Worm (Caenorhabditis elegans) whole organism, young adult: Measurements from ENCODE around the gene F49E12.7.

Experiments used
- B0019.2 ChIP-seq: fragments of 200-800 bp; sonication (Bioruptor generic); conservative IDR thresholded peaks from 2 replicates; pipeline ENCODE4 v1.3.6; 2022; ENCODE audit warnings: missing genetic modification reagents, missing genetic modification characterization, missing compliant biosample characterization
- B0336.3 ChIP-seq: fragments of 200-800 bp; sonication (Bioruptor generic); IDR thresholded peaks from 2 replicates; pipeline ENCODE4 v1.3.6; 2022; ENCODE audit warnings: missing genetic modification characterization, missing compliant biosample characterization
- C17E4.6 ChIP-seq: fragments of 200-800 bp; sonication (Bioruptor generic); IDR thresholded peaks from 2 replicates; pipeline ENCODE4 v1.3.6; 2022; ENCODE audit warnings: missing genetic modification reagents, missing genetic modification characterization, missing compliant biosample characterization
- F10E7.11 ChIP-seq: sonication (generic microtip); optimal IDR thresholded peaks from 2 replicates; lab custom pipeline; 2017; ENCODE audit warnings: mild to moderate bottlenecking, missing genetic modification characterization, moderate library complexity, missing compliant biosample characterization
- F22D6.2 ChIP-seq: sonication (generic microtip); optimal IDR thresholded peaks from 2 replicates; lab custom pipeline; 2016; ENCODE audit warnings: mild to moderate bottlenecking, missing genetic modification characterization, missing compliant biosample characterization
- F23B12.7 ChIP-seq: sonication (generic microtip); optimal IDR thresholded peaks from 2 replicates; lab custom pipeline; 2017; ENCODE audit warnings: missing genetic modification characterization, mild to moderate bottlenecking, missing compliant biosample characterization, antibody characterized with exemption, moderate library complexity; ENCODE audit not compliant: insufficient read depth
- F39B2.1 ChIP-seq: fragments of 200-800 bp; sonication (Bioruptor generic); IDR thresholded peaks from 2 replicates; pipeline ENCODE4 v1.3.6; 2022; ENCODE audit warnings: missing genetic modification reagents, missing genetic modification characterization, missing compliant biosample characterization
- F49E8.2 ChIP-seq: sonication (generic microtip); optimal IDR thresholded peaks from 3 replicates; lab custom pipeline; 2017; ENCODE audit warnings: missing genetic modification characterization, mild to moderate bottlenecking, missing compliant biosample characterization, antibody characterized with exemption, moderate library complexity; ENCODE audit not compliant: insufficient read depth
- F52B5.7 ChIP-seq: sonication (generic microtip); optimal IDR thresholded peaks from 2 replicates; lab custom pipeline; 2016; ENCODE audit warnings: mild to moderate bottlenecking, missing genetic modification characterization, missing compliant biosample characterization
- K12H6.12 ChIP-seq: fragments of 200-800 bp; sonication (Bioruptor generic); optimal IDR thresholded peaks from 2 replicates; lab custom pipeline; 2018; ENCODE audit warnings: mild to moderate bottlenecking, missing genetic modification characterization, missing compliant biosample characterization
- T26A5.8 ChIP-seq: sonication (generic microtip); optimal IDR thresholded peaks from 2 replicates; lab custom pipeline; 2016; ENCODE audit warnings: missing genetic modification characterization, missing compliant biosample characterization
- Y79H2A.3 ChIP-seq: fragments of 200-800 bp; sonication (Bioruptor generic); conservative IDR thresholded peaks from 2 replicates; pipeline ENCODE4 v1.3.6; 2022; ENCODE audit warnings: missing genetic modification reagents, missing genetic modification characterization, missing compliant biosample characterization
- atf-7 ChIP-seq: sonication (generic microtip); optimal IDR thresholded peaks from 2 replicates; lab custom pipeline; 2017; ENCODE audit warnings: mild to moderate bottlenecking, missing genetic modification characterization, missing compliant biosample characterization
- bed-1 ChIP-seq: fragments of 200-800 bp; sonication (Bioruptor generic); IDR thresholded peaks from 2 replicates; pipeline ENCODE4 v1.3.6; 2022; ENCODE audit warnings: missing genetic modification reagents, missing genetic modification characterization, missing compliant biosample characterization
- cebp-2 ChIP-seq: fragments of 200-800 bp; sonication (Bioruptor generic); IDR thresholded peaks from 2 replicates; pipeline ENCODE4 v1.3.6; 2022; ENCODE audit warnings: missing genetic modification characterization, missing compliant biosample characterization
- dox-1 ChIP-seq: fragments of 200-800 bp; sonication (Bioruptor generic); IDR thresholded peaks from 2 replicates; pipeline ENCODE4 v1.3.6; 2022; ENCODE audit warnings: missing genetic modification reagents, missing genetic modification characterization, missing compliant biosample characterization
- efl-1 ChIP-seq: fragments of 150-350 bp; optimal IDR thresholded peaks from 2 replicates; lab custom pipeline; 2014; ENCODE audit warnings: missing biosample characterization, missing genetic modification reagents, missing genetic modification characterization
- ekl-4 ChIP-seq: fragments of 200-800 bp; sonication (Bioruptor generic); IDR thresholded peaks from 2 replicates; pipeline ENCODE4 v1.3.6; 2022; ENCODE audit warnings: missing genetic modification reagents, missing genetic modification characterization, missing compliant biosample characterization
- gei-17 ChIP-seq: fragments of 200-800 bp; sonication (Bioruptor generic); optimal IDR thresholded peaks from 2 replicates; lab custom pipeline; 2018; ENCODE audit warnings: mild to moderate bottlenecking, missing genetic modification characterization, missing compliant biosample characterization
- hlh-26 ChIP-seq: fragments of 200-800 bp; sonication (Bioruptor generic); conservative IDR thresholded peaks from 2 replicates; pipeline ENCODE4 v1.3.6; 2022; ENCODE audit warnings: missing genetic modification reagents, missing genetic modification characterization, missing compliant biosample characterization
- hmg-20 ChIP-seq: fragments of 200-800 bp; sonication (Bioruptor generic); IDR thresholded peaks from 2 replicates; pipeline ENCODE4 v1.3.6; 2022; ENCODE audit warnings: missing genetic modification reagents, missing genetic modification characterization, missing compliant biosample characterization
- lag-1 ChIP-seq: fragments of 200-800 bp; sonication (Bioruptor generic); IDR thresholded peaks from 2 replicates; pipeline ENCODE4 v1.3.6; 2022; ENCODE audit warnings: missing genetic modification reagents, missing genetic modification characterization, missing compliant biosample characterization
- let-607 ChIP-seq, 2 experiments: fragments of 200-800 bp in 1 of 2; sonication (Bioruptor generic) in 1 of 2; sonication (generic microtip) in 1 of 2; optimal IDR thresholded peaks; 2 replicates each; lab custom pipeline; 2016 to 2018; ENCODE audit warnings: mild to moderate bottlenecking in 2 of 2, missing compliant biosample characterization in 2 of 2, missing genetic modification characterization in 2 of 2, moderate library complexity in 2 of 2, missing genotype in 1 of 2
- lin-26 ChIP-seq: fragments of 200-800 bp; sonication (Bioruptor generic); IDR thresholded peaks from 2 replicates; pipeline ENCODE4 v1.3.6; 2022; ENCODE audit warnings: missing genetic modification reagents, missing genetic modification characterization, missing compliant biosample characterization
- lin-35 ChIP-seq, 3 experiments: fragments of 150-350 bp in 2 of 3; sonication (generic microtip) in 1 of 3; optimal IDR thresholded peaks; 2 replicates each; lab custom pipeline; 2014 to 2018; ENCODE audit warnings: missing biosample characterization in 3 of 3, missing genetic modification characterization in 3 of 3, missing genetic modification reagents in 3 of 3
- lin-40 ChIP-seq: sonication (generic microtip); optimal IDR thresholded peaks from 2 replicates; lab custom pipeline; 2016; ENCODE audit warnings: missing genetic modification characterization, mild to moderate bottlenecking, missing compliant biosample characterization, missing genotype, missing genetic modification reagents
- madf-10 ChIP-seq: sonication (generic microtip); optimal IDR thresholded peaks from 2 replicates; lab custom pipeline; 2016; ENCODE audit warnings: mild to moderate bottlenecking, missing genetic modification characterization, missing compliant biosample characterization
- madf-8 ChIP-seq: fragments of 200-800 bp; sonication (Bioruptor generic); conservative IDR thresholded peaks from 2 replicates; pipeline ENCODE4 v1.3.6; 2022; ENCODE audit warnings: missing genetic modification reagents, missing genetic modification characterization, missing compliant biosample characterization
- nhr-80 ChIP-seq: sonication (generic microtip); optimal IDR thresholded peaks from 2 replicates; lab custom pipeline; 2016; ENCODE audit warnings: missing genetic modification characterization, missing compliant biosample characterization
- pha-4 ChIP-seq: fragments of 150-350 bp; sonication (generic microtip); optimal IDR thresholded peaks from 2 replicates; lab custom pipeline; 2014; ENCODE audit warnings: missing biosample characterization, missing genetic modification reagents, missing genetic modification characterization
- rec-8 ChIP-seq, 2 experiments: sonication (generic microtip); optimal IDR thresholded peaks; 2 replicates each; lab custom pipeline; 2016; ENCODE audit warnings: mild to moderate bottlenecking in 2 of 2, missing genetic modification characterization in 2 of 2, missing genetic modification reagents in 2 of 2, missing genotype in 2 of 2, missing biosample characterization in 1 of 2, missing compliant biosample characterization in 1 of 2, moderate library complexity in 1 of 2
- repo-1 ChIP-seq: sonication (generic microtip); optimal IDR thresholded peaks from 2 replicates; lab custom pipeline; 2017; ENCODE audit warnings: mild to moderate bottlenecking, missing genetic modification characterization, missing compliant biosample characterization
- sea-2 ChIP-seq: fragments of 200-800 bp; sonication (Bioruptor generic); IDR thresholded peaks from 2 replicates; pipeline ENCODE4 v1.3.6; 2022; ENCODE audit warnings: missing genetic modification characterization, missing compliant biosample characterization
- snpc-1.3 ChIP-seq: sonication (generic microtip); optimal IDR thresholded peaks from 2 replicates; lab custom pipeline; 2017; ENCODE audit warnings: missing genetic modification characterization, mild to moderate bottlenecking, missing compliant biosample characterization, antibody characterized with exemption, moderate library complexity, missing genotype, missing genetic modification reagents; ENCODE audit not compliant: insufficient read depth
- somi-1 ChIP-seq: fragments of 200-800 bp; sonication (Bioruptor generic); optimal IDR thresholded peaks from 2 replicates; lab custom pipeline; 2018; ENCODE audit warnings: mild to moderate bottlenecking, missing genetic modification characterization, missing compliant biosample characterization
- unc-62 ChIP-seq: fragments of 150-350 bp; optimal IDR thresholded peaks from 2 replicates; lab custom pipeline; 2014; ENCODE audit warnings: missing biosample characterization, missing genetic modification reagents, missing genetic modification characterization
- zfh-2 ChIP-seq: fragments of 200-800 bp; sonication (Bioruptor generic); conservative IDR thresholded peaks from 2 replicates; pipeline ENCODE4 v1.3.6; 2022; ENCODE audit warnings: missing genetic modification reagents, missing genetic modification characterization, missing compliant biosample characterization
- zim-3 ChIP-seq: sonication (generic microtip); optimal IDR thresholded peaks from 2 replicates; lab custom pipeline; 2017; ENCODE audit warnings: mild to moderate bottlenecking, missing genetic modification characterization, moderate library complexity, missing compliant biosample characterization
- ztf-18 ChIP-seq: sonication (generic microtip); optimal IDR thresholded peaks from 2 replicates; lab custom pipeline; 2016; ENCODE audit warnings: missing genotype, mild to moderate bottlenecking, missing genetic modification characterization, missing compliant biosample characterization
- ztf-25 ChIP-seq: fragments of 200-800 bp; sonication (Bioruptor generic); IDR thresholded peaks from 2 replicates; pipeline ENCODE4 v1.3.6; 2022; ENCODE audit warnings: missing genetic modification reagents, missing genetic modification characterization, missing compliant biosample characterization
- ztf-3 ChIP-seq: fragments of 200-800 bp; sonication (Bioruptor generic); optimal IDR thresholded peaks from 2 replicates; lab custom pipeline; 2018; ENCODE audit warnings: mild to moderate bottlenecking, missing genetic modification characterization, missing compliant biosample characterization

F49E12.7 gene

ce11 chrII:8388001-8388513 lies 7.9 kb downstream of the F49E12.7 start, which contains the start of gene drd-1 (continued):
- TF ChIP-seq hmg-20 (GFP tag; lab: Robert Waterston, UW) = no peak
- no peak for TF ChIP-seq zim-3 (tag; lab: Kevin White, UChicago)
- TF ChIP-seq sea-2 = no peak
- TF ChIP-seq rec-8 (tag; optimal IDR thresholded peaks at IDR 0.05; lab: Kevin White, UChicago) = no peak
- no peak for TF ChIP-seq ztf-18 (tag; lab: Kevin White, UChicago)
- no peak for TF ChIP-seq efl-1 (GFP tag; lab: Kevin White, UChicago)
- no peak for TF ChIP-seq B0019.2 (GFP tag; lab: Robert Waterston, UW)
- TF ChIP-seq zfh-2 (GFP tag; lab: Robert Waterston, UW) = no peak
- no peak for TF ChIP-seq madf-8
- TF ChIP-seq F49E8.2 (tag; lab: Kevin White, UChicago) = no peak
- peak; percentile 2 for TF ChIP-seq lin-40 (tag; lab: Kevin White, UChicago)
- TF ChIP-seq cebp-2 (GFP tag; lab: Robert Waterston, UW) = no peak
- no peak for TF ChIP-seq somi-1 (GFP tag; lab: Kevin White, UChicago)
- TF ChIP-seq C17E4.6 = no peak
- TF ChIP-seq gei-17 = no peak
- no peak for TF ChIP-seq lin-35 (GFP tag; optimal IDR thresholded peaks at IDR 0.05; lab: Kevin White, UChicago)
- no peak for TF ChIP-seq lag-1 (GFP tag; lab: Robert Waterston, UW)
- no peak for TF ChIP-seq F10E7.11 (tag; lab: Kevin White, UChicago)
- no peak for TF ChIP-seq T26A5.8 (tag; lab: Kevin White, UChicago)

ce11 chrII:8386897-8387296 lies 9.0 kb downstream of the F49E12.7 start:
- TF ChIP-seq snpc-1.3 (tag; lab: Kevin White, UChicago) (no peak), unc-62 (GFP tag; lab: Kevin White, UChicago) (no peak), madf-8 (no peak), F22D6.2 (tag; lab: Kevin White, UChicago) (no peak), bed-1 (GFP tag; lab: Robert Waterston, UW) (no peak), F23B12.7 (tag; lab: Kevin White, UChicago) (no peak), madf-10 (no peak), T26A5.8 (tag; lab: Kevin White, UChicago) (no peak), repo-1 (tag; lab: Kevin White, UChicago) (no peak), nhr-80 (tag; lab: Kevin White, UChicago) (peak; percentile 74), lin-26 (GFP tag; lab: Robert Waterston, UW) (no peak), pha-4 (tag; lab: Kevin White, UChicago) (no peak), lin-40 (tag; lab: Kevin White, UChicago) (no peak), atf-7 (tag; lab: Kevin White, UChicago) (peak; percentile 76), dox-1 (GFP tag; lab: Robert Waterston, UW) (peak; percentile 32; the same call in 1 of the 2 replicates), hlh-26 (GFP tag; lab: Robert Waterston, UW) (no peak)

- TF ChIP-seq ekl-4 (GFP tag; lab: Robert Waterston, UW) = no peak
- TF ChIP-seq nhr-80 (tag; lab: Kevin White, UChicago) = peak; percentile 6
These were observed 10.4 kb downstream of the F49E12.7 start for ce11 chrII:8385561-8385960.

- TF ChIP-seq ztf-25 (GFP tag; lab: Robert Waterston, UW) = no peak
- no peak for TF ChIP-seq B0336.3 (GFP tag; lab: Robert Waterston, UW)
- no peak for TF ChIP-seq F52B5.7 (tag; lab: Kevin White, UChicago)
- no peak for TF ChIP-seq K12H6.12 (tag; lab: Kevin White, UChicago)
- no peak for TF ChIP-seq dox-1 (GFP tag; lab: Robert Waterston, UW)
- no peak for TF ChIP-seq let-607 (tag; optimal IDR thresholded peaks at IDR 0.05; lab: Kevin White, UChicago)
- no peak for TF ChIP-seq ztf-3 (GFP tag; lab: Kevin White, UChicago)
- no peak for TF ChIP-seq F10E7.11 (tag; lab: Kevin White, UChicago)
- TF ChIP-seq atf-7 (tag; lab: Kevin White, UChicago) = peak; percentile 9
- TF ChIP-seq T26A5.8 (tag; lab: Kevin White, UChicago) = no peak
- no peak for TF ChIP-seq F39B2.1
- TF ChIP-seq Y79H2A.3 (GFP tag; lab: Robert Waterston, UW) = no peak
- peak; percentile 93 for TF ChIP-seq nhr-80 (tag; lab: Kevin White, UChicago)
These were observed 11.6 kb downstream of the F49E12.7 start for ce11 chrII:8384344-8384743.
